Worm (Caenorhabditis elegans) whole organism, young adult: Measurements from ENCODE around the gene B0244.15.
A peak's percentile ranks its signal among the peaks of the same experiment; 100 is the strongest.

Experiments
- F23B12.7 ChIP-seq: sonication (generic microtip); optimal IDR thresholded peaks from 2 replicates; lab custom pipeline; 2017; ENCODE audit warnings: missing genetic modification characterization, mild to moderate bottlenecking, missing compliant biosample characterization, antibody characterized with exemption, moderate library complexity; ENCODE audit not compliant: insufficient read depth
- K11D2.4 ChIP-seq: fragments of 200-800 bp; sonication (Bioruptor generic); IDR thresholded peaks from 2 replicates; pipeline ENCODE4 v1.3.6; 2022; ENCODE audit warnings: missing genetic modification reagents, missing genetic modification characterization, missing compliant biosample characterization
- ama-1 ChIP-seq, 3 experiments: fragments of 150-350 bp in 1 of 3; sonication (generic microtip) in 2 of 3; optimal IDR thresholded peaks; 2 replicates each; lab custom pipeline; 2014 to 2018; ENCODE audit warnings: missing biosample characterization in 2 of 3, missing genetic modification characterization in 2 of 3, missing genetic modification reagents in 2 of 3
- attf-6 ChIP-seq: fragments of 200-800 bp; sonication (Bioruptor generic); IDR thresholded peaks from 2 replicates; pipeline ENCODE4 v1.3.6; 2022; ENCODE audit warnings: missing genetic modification reagents, missing genetic modification characterization, missing compliant biosample characterization
- ceh-100 ChIP-seq: fragments of 200-800 bp; sonication (Bioruptor generic); IDR thresholded peaks from 2 replicates; pipeline ENCODE4 v1.3.6; 2022; ENCODE audit warnings: missing genetic modification reagents, missing genetic modification characterization, missing compliant biosample characterization
- lir-1 ChIP-seq: fragments of 200-800 bp; sonication (Bioruptor generic); conservative IDR thresholded peaks from 2 replicates; pipeline ENCODE4 v1.3.6; 2022; ENCODE audit warnings: missing genetic modification reagents, missing genetic modification characterization, missing compliant biosample characterization
- mcd-1 ChIP-seq: fragments of 200-800 bp; sonication (Bioruptor generic); IDR thresholded peaks from 2 replicates; pipeline ENCODE4 v1.3.6; 2022; ENCODE audit warnings: missing genetic modification reagents, missing genetic modification characterization, missing compliant biosample characterization
- nfya-1 ChIP-seq: sonication (generic microtip); optimal IDR thresholded peaks from 2 replicates; lab custom pipeline; 2017; ENCODE audit warnings: antibody characterized with exemption, missing compliant biosample characterization, missing genetic modification characterization, borderline replicate concordance; ENCODE audit not compliant: insufficient read depth
- nhr-80 ChIP-seq: sonication (generic microtip); optimal IDR thresholded peaks from 2 replicates; lab custom pipeline; 2016; ENCODE audit warnings: missing genetic modification characterization, missing compliant biosample characterization
- nhr-90 ChIP-seq: sonication (generic microtip); optimal IDR thresholded peaks from 2 replicates; lab custom pipeline; 2016; ENCODE audit warnings: missing genotype, mild to moderate bottlenecking, missing genetic modification characterization, missing compliant biosample characterization
- pha-4 ChIP-seq: fragments of 150-350 bp; sonication (generic microtip); optimal IDR thresholded peaks from 2 replicates; lab custom pipeline; 2014; ENCODE audit warnings: missing biosample characterization, missing genetic modification reagents, missing genetic modification characterization
- ztf-25 ChIP-seq: fragments of 200-800 bp; sonication (Bioruptor generic); IDR thresholded peaks from 2 replicates; pipeline ENCODE4 v1.3.6; 2022; ENCODE audit warnings: missing genetic modification reagents, missing genetic modification characterization, missing compliant biosample characterization

DNA sequence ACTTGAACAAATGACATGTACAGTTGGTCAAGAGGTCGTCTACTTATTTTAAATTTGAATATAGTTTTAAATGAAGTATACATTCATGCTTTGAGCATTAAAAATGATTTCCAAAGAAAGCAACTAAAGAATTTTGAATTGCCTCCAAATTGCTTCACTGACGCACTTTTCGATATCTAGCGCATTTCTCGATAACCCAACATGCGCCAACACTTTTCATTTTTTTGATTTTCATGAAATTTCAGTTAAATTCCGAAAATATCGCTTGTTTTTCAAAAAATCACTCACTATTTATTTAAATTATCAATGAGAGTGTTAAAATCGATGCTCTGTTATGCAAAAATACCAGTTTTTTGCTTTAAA, 23.4 kb upstream of the B0244.15 start:
- TF ChIP-seq ceh-100 (GFP tag; lab: Robert Waterston, UW) (no peak), nhr-90 (tag; lab: Kevin White, UChicago) (no peak), ama-1 (optimal IDR thresholded peaks at IDR 0.05; lab: Kevin White, UChicago) (no peak), ama-1 (GFP tag; optimal IDR thresholded peaks at IDR 0.05; lab: Kevin White, UChicago) (no peak), lir-1 (no peak; the same call in 1 of the 2 replicates), ztf-25 (GFP tag; lab: Robert Waterston, UW) (no peak), nfya-1 (no peak), mcd-1 (GFP tag; lab: Robert Waterston, UW) (peak; percentile 36; the same call in 1 of the 2 replicates), nhr-80 (tag; lab: Kevin White, UChicago) (no peak), pha-4 (no peak), K11D2.4 (no peak), attf-6 (GFP tag; lab: Robert Waterston, UW) (no peak), F23B12.7 (peak; percentile 22)
